Worm (Caenorhabditis elegans): Measurements from ENCODE around the gene elo-3.

Gene elo-3

ce11 chrIV:7219398-7220087 is 18.0 kb upstream of the elo-3 start, which contains the start of the genes glb-23 and R13A1.1:
Gene glb-23, minus strand, starts transcription at chrIV:7219498.
Gene R13A1.1, plus strand, starts transcription at chrIV:7220037.
- TF ChIP-seq athp-1 (tag; optimal IDR thresholded peaks at IDR 0.05), result no peak
- no peak for TF ChIP-seq die-1 (tag; optimal IDR thresholded peaks at IDR 0.05)

- TF ChIP-seq nhr-27 (tag; optimal IDR thresholded peaks at IDR 0.05) (no peak), B0035.1 (tag; optimal IDR thresholded peaks at IDR 0.05) (no peak), let-526 (GFP tag; IDR thresholded peaks at IDR 0.05) (no peak), lag-1 (GFP tag; IDR thresholded peaks at IDR 0.05) (no peak), nfya-2 (GFP tag; IDR thresholded peaks at IDR 0.05) (no peak), tlf-1 (GFP tag; optimal IDR thresholded peaks at IDR 0.05) (no peak), snpc-1.3 (tag; optimal IDR thresholded peaks at IDR 0.05; ENCODE audit: insufficient read depth) (no peak), ekl-4 (GFP tag; IDR thresholded peaks at IDR 0.05) (no peak), B0019.2 (GFP tag; conservative IDR thresholded peaks at IDR 0.05) (no peak), ceh-58 (GFP tag; IDR thresholded peaks at IDR 0.05) (no peak), efl-1 (GFP tag; optimal IDR thresholded peaks at IDR 0.05) (no peak)
These were observed 15.4 kb upstream of the elo-3 start for ce11 chrIV:7222088-7222487.

- TF ChIP-seq egrh-3 (GFP tag; IDR thresholded peaks at IDR 0.05), result no peak
- no peak for TF ChIP-seq akir-1 (GFP tag; optimal IDR thresholded peaks at IDR 0.05)
- TF ChIP-seq F57C9.4 (tag; optimal IDR thresholded peaks at IDR 0.05), result no peak
- TF ChIP-seq ceh-79 (tag; optimal IDR thresholded peaks at IDR 0.05), result no peak
- no peak for TF ChIP-seq hmg-20 (GFP tag; IDR thresholded peaks at IDR 0.05)
- no peak for TF ChIP-seq lsy-27 (tag; optimal IDR thresholded peaks at IDR 0.05; ENCODE audit: borderline replicate concordance, insufficient read depth)
- TF ChIP-seq T26A5.8 (tag; optimal IDR thresholded peaks at IDR 0.05), result no peak
- no peak for TF ChIP-seq unc-62 (GFP tag; optimal IDR thresholded peaks at IDR 0.05)
- no peak for TF ChIP-seq ztf-3 (GFP tag; optimal IDR thresholded peaks at IDR 0.05)
- no peak for TF ChIP-seq unc-130 (GFP tag; optimal IDR thresholded peaks at IDR 0.05)
- no peak for TF ChIP-seq K11D2.4 (GFP tag; IDR thresholded peaks at IDR 0.05)
- no peak for TF ChIP-seq ceh-58 (GFP tag; IDR thresholded peaks at IDR 0.05)
- no peak for TF ChIP-seq nfyb-1 (GFP tag; IDR thresholded peaks at IDR 0.05)
- no peak for TF ChIP-seq aptf-2 (GFP tag; conservative IDR thresholded peaks at IDR 0.05)
- no peak for TF ChIP-seq B0019.2 (GFP tag; conservative IDR thresholded peaks at IDR 0.05)
- TF ChIP-seq mcd-1 (GFP tag; IDR thresholded peaks at IDR 0.05), result no peak
- TF ChIP-seq rcor-1 (GFP tag; IDR thresholded peaks at IDR 0.05), result no peak
- TF ChIP-seq fkh-3 (tag; optimal IDR thresholded peaks at IDR 0.05), result no peak
These were observed 10.4 kb upstream of the elo-3 start, which contains the start of gene R13A1.10 for ce11 chrIV:7227072-7227471. Gene R13A1.10, minus strand, starts transcription at chrIV:7227172.

ce11 chrIV:7228208-7228607 is 9.3 kb upstream of the elo-3 start, which contains the start of gene D2024.5:
Gene D2024.5, minus strand, starts transcription at chrIV:7228308.
- TF ChIP-seq bed-2 (GFP tag; IDR thresholded peaks at IDR 0.05) (no peak), lin-54 (GFP tag; optimal IDR thresholded peaks at IDR 0.05) (no peak), ceh-91 (GFP tag; IDR thresholded peaks at IDR 0.05) (no peak), B0035.1 (tag; optimal IDR thresholded peaks at IDR 0.05) (no peak), B0336.3 (GFP tag; IDR thresholded peaks at IDR 0.05) (no peak), nhr-179 (tag; optimal IDR thresholded peaks at IDR 0.05) (no peak), rcor-1 (GFP tag; IDR thresholded peaks at IDR 0.05) (no peak), madf-10 (tag; optimal IDR thresholded peaks at IDR 0.05) (no peak), hlh-26 (GFP tag; conservative IDR thresholded peaks at IDR 0.05) (no peak), repo-1 (tag; optimal IDR thresholded peaks at IDR 0.05) (no peak), hlh-12 (tag; optimal IDR thresholded peaks at IDR 0.05) (no peak), nhr-120 (GFP tag; IDR thresholded peaks at IDR 0.05) (no peak), nhr-80 (tag; optimal IDR thresholded peaks at IDR 0.05) (no peak)
